Worm (Caenorhabditis elegans): Measurements from ENCODE around the gene srh-22.
"Not testable (repeated sequence)": the region's sequence is repeated elsewhere in the genome, so short reads cannot be mapped to it uniquely, and the experiment has no call there.

Gene srh-22

DNA sequence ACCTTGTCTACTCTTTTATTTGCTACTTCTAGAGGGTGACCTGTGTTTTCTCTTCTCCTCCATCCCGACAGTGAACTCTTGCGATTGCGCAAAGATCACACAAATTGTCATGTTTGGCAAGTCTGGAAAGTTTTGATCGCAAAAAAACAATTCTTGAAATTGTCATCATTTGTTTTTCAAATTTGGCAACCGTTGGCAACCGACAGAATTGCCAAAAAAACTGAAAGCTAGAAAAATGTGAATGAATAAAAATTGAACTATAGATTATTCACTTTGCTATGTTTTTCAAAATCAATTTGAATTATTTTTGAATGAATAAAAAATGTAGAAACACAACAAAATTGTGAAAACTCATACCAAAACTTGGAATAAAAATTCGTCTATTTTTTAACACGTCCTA lies 27.2 kb upstream of the srh-22 start, which contains the start of gene ugt-11:
Gene ugt-11 (minus strand): TSS at position 101 of the 400 bp plus-strand sequence.
- no peak for TF ChIP-seq fkh-2 (tag; optimal IDR thresholded peaks at IDR 0.05)
- TF ChIP-seq nhr-23 (tag; optimal IDR thresholded peaks at IDR 0.05): no peak
- no peak for TF ChIP-seq snpc-4 (tag; optimal IDR thresholded peaks at IDR 0.05)
- no peak for TF ChIP-seq lin-15B (tag; optimal IDR thresholded peaks at IDR 0.05)
- no peak for TF ChIP-seq lin-39 (tag; optimal IDR thresholded peaks at IDR 0.05)
- TF ChIP-seq skn-1 (tag; optimal IDR thresholded peaks at IDR 0.05): no peak

DNA sequence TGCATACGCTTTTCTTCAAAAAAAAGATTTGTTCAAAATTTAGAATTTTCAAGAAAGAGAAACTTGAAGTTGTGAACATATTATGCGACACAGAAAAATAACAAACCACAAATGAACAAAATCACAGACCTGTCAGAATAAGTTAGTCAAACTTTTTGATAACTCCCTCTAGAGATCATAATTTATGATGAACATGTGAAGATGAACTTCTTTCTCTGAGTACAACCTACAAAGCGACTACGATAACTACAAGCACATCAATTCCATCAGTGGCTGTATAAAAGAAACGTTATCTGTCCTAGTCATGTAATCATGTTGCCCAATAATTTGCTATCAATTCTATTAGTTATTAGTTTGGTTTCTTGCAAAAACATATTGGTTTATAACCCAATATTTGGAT lies 26.4 kb upstream of the srh-22 start, which contains the start of gene ugt-9:
Gene ugt-9 (plus strand): TSS at position 305 of the 400 bp plus-strand sequence.
- TF ChIP-seq nhr-237 (tag; optimal IDR thresholded peaks at IDR 0.05) (no peak), ZK546.5 (tag; optimal IDR thresholded peaks at IDR 0.05) (no peak), nhr-25 (tag; optimal IDR thresholded peaks at IDR 0.05) (peak; percentile 16), jun-1 (tag; optimal IDR thresholded peaks at IDR 0.05) (no peak), nhr-67 (tag; optimal IDR thresholded peaks at IDR 0.05) (no peak)

DNA sequence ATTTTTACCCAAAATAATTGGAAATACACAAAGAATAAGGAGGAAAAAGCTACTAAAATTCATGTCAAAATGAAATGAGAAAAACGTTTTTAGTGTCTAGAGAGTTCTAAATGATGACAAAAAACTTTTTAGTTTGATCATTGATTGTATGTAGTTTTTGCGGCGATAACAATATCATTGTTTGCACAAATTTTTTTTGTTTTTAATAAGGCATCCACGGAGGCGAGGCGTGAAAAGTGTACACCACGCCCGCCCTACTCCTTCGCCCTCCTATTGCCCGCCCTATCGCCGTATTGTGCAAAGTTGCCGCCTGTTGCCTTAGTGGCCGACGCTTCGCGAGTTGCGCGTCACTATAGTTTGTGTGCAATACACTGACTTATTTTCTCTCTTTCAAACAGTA lies 22.1 kb upstream of the srh-22 start, which contains the start of gene ugt-10:
Gene ugt-10 (minus strand): TSS at position 101 of the 400 bp plus-strand sequence.
- TF ChIP-seq eor-1 (tag; optimal IDR thresholded peaks at IDR 0.05); nhr-28 (tag; optimal IDR thresholded peaks at IDR 0.05); unc-62 (GFP tag; optimal IDR thresholded peaks at IDR 0.05): not testable (repeated sequence)

DNA sequence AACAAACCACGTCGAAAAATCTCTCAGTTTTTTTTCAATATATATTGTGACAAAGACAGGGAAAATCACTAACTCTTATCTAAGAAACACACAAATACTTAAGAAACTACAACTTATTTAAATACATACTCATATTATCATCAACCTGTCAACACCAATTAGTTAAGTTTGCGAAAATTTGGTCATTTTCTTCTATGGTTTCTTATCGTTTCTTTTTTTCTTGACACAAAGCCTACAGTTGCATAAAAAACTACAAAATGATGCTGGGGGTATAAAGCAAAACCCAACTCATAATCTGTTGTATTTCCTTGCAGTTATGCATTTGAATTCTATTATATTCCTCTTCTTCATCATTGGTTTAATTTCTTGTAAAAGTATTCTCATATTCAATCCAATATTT lies 21.1 kb upstream of the srh-22 start, which contains the start of gene ugt-67:
Gene ugt-67 (plus strand): TSS at position 301 of the 400 bp plus-strand sequence.
- TF ChIP-seq mdl-1 (tag; optimal IDR thresholded peaks at IDR 0.05): no peak
- no peak for TF ChIP-seq lin-15B (tag; optimal IDR thresholded peaks at IDR 0.05)
- TF ChIP-seq nhr-28 (tag; optimal IDR thresholded peaks at IDR 0.05): no peak
- TF ChIP-seq nfya-1 (tag; optimal IDR thresholded peaks at IDR 0.05; ENCODE audit: insufficient read depth): no peak
- TF ChIP-seq ceh-82 (tag; optimal IDR thresholded peaks at IDR 0.05): no peak
- no peak for TF ChIP-seq hmg-11 (tag; optimal IDR thresholded peaks at IDR 0.05)
- no peak for TF ChIP-seq ZK546.5 (tag; optimal IDR thresholded peaks at IDR 0.05)
- no peak for TF ChIP-seq elt-1 (tag; optimal IDR thresholded peaks at IDR 0.05)
- no peak for TF ChIP-seq ceh-9 (tag; optimal IDR thresholded peaks at IDR 0.05)
- no peak for TF ChIP-seq daf-12 (tag; optimal IDR thresholded peaks at IDR 0.05)
- TF ChIP-seq lsy-12 (tag; optimal IDR thresholded peaks at IDR 0.05): no peak
- TF ChIP-seq skn-1 (tag; optimal IDR thresholded peaks at IDR 0.05): no peak
- no peak for TF ChIP-seq snpc-4 (tag; optimal IDR thresholded peaks at IDR 0.05)
- TF ChIP-seq pha-4 (tag; optimal IDR thresholded peaks at IDR 0.05): no peak
- no peak for TF ChIP-seq nhr-67 (tag; optimal IDR thresholded peaks at IDR 0.05)
- TF ChIP-seq aly-2 (tag; optimal IDR thresholded peaks at IDR 0.05): no peak

DNA sequence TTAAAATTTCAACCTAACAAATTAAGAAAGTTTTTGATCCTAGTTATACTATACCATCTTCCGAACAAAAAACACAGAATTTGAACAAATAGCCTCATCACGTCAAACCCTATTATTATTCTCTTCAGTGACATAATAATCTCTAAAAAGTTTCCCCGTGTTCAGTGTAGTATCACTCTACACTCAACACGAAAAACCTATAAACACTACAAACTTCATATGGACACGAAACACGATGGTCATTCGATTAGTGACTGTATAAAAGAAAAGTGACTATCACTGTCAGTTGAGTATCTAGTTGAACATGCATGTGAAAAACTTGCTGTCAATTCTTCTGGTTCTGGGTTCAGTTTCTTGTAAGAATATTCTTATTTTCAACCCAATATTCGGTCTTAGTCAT lies 18.4 kb upstream of the srh-22 start, which contains the start of gene ugt-8:
Gene ugt-8 (plus strand): TSS at position 235 of the 400 bp plus-strand sequence.
- no peak for TF ChIP-seq egl-27 (tag; optimal IDR thresholded peaks at IDR 0.05)
- TF ChIP-seq nhr-28 (tag; optimal IDR thresholded peaks at IDR 0.05): no peak
- no peak for TF ChIP-seq lin-39 (tag; optimal IDR thresholded peaks at IDR 0.05)
- TF ChIP-seq skn-1 (tag; optimal IDR thresholded peaks at IDR 0.05): no peak
- no peak for TF ChIP-seq unc-62 (GFP tag; optimal IDR thresholded peaks at IDR 0.05)
- TF ChIP-seq R02D3.7 (tag; optimal IDR thresholded peaks at IDR 0.05): no peak
- no peak for TF ChIP-seq elt-3 (tag; optimal IDR thresholded peaks at IDR 0.05)
- no peak for TF ChIP-seq nhr-237 (tag; optimal IDR thresholded peaks at IDR 0.05)
- no peak for TF ChIP-seq nhr-11 (tag; optimal IDR thresholded peaks at IDR 0.05)

DNA sequence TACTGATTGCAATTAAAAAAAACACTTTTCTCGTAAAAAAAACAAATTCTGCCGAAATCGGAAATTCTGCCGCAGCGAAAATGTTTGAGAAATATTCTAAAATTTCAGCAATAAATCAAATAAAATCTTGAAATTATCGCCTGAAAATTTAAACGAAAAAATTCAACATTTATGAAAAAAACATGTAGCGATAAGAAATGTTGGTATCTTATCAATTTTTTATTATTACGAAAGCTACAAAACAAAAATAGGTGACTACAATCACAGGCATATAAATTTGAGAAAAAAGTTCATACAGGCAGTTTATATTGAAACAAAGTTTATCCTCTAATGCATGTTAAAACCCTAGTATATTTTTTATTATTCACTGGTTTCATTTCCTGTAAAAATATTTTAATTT lies 16.2 kb upstream of the srh-22 start, which contains the start of gene ugt-14:
Gene ugt-14 (plus strand): TSS at position 301 of the 400 bp plus-strand sequence.
- no peak for TF ChIP-seq lin-15B (tag; optimal IDR thresholded peaks at IDR 0.05)
- no peak for TF ChIP-seq daf-12 (tag; optimal IDR thresholded peaks at IDR 0.05)
- no peak for TF ChIP-seq nhr-43 (tag; optimal IDR thresholded peaks at IDR 0.05; ENCODE audit: poor library complexity, severe bottlenecking)
- no peak for TF ChIP-seq sea-2 (GFP tag; optimal IDR thresholded peaks at IDR 0.05)
- no peak for TF ChIP-seq nhr-11 (tag; optimal IDR thresholded peaks at IDR 0.05)
- TF ChIP-seq elt-2 (tag; optimal IDR thresholded peaks at IDR 0.05): no peak
- TF ChIP-seq tbx-2 (tag; optimal IDR thresholded peaks at IDR 0.05): no peak
- TF ChIP-seq zag-1 (tag; optimal IDR thresholded peaks at IDR 0.05): no peak
- TF ChIP-seq snpc-4 (tag; optimal IDR thresholded peaks at IDR 0.05): no peak
- no peak for TF ChIP-seq fos-1 (tag; optimal IDR thresholded peaks at IDR 0.05)
- no peak for TF ChIP-seq egl-5 (tag; optimal IDR thresholded peaks at IDR 0.05)

Measured in whole organism, L3 larva.